Worm (Caenorhabditis elegans) whole organism, L1 larva: Measurements from ENCODE around the gene W07E6.5.

Experiments used
- C34B4.2 ChIP-seq: sonication (generic microtip); optimal IDR thresholded peaks from 2 replicates; lab custom pipeline; 2017; ENCODE audit warnings: mild to moderate bottlenecking, missing genetic modification characterization, missing compliant biosample characterization
- aha-1 ChIP-seq: fragments of 150-350 bp; optimal IDR thresholded peaks from 2 replicates; lab custom pipeline; 2014; ENCODE audit warnings: missing biosample characterization, missing genetic modification characterization
- blmp-1 ChIP-seq: fragments of 150-350 bp; optimal IDR thresholded peaks from 2 replicates; lab custom pipeline; 2014; ENCODE audit warnings: missing biosample characterization, missing genetic modification characterization
- ceh-8 ChIP-seq: fragments of 200-800 bp; sonication (Bioruptor generic); optimal IDR thresholded peaks from 2 replicates; lab custom pipeline; 2018; ENCODE audit warnings: mild to moderate bottlenecking, missing genetic modification characterization, moderate library complexity, missing compliant biosample characterization
- efl-1 ChIP-seq, 4 experiments: fragments of 150-350 bp; optimal IDR thresholded peaks in 3 of 4; peaks in 1 of 4; 1 replicate in 1 of 4; 2 replicates in 3 of 4; lab custom pipeline; 2014; ENCODE audit warnings: missing biosample characterization in 2 of 4, missing genetic modification characterization in 2 of 4, missing genetic modification reagents in 2 of 4
- efl-3 ChIP-seq: fragments of 200-800 bp; sonication (Bioruptor generic); optimal IDR thresholded peaks from 2 replicates; lab custom pipeline; 2018; ENCODE audit warnings: mild to moderate bottlenecking, missing genetic modification characterization, missing compliant biosample characterization
- egl-13 ChIP-seq: sonication (generic microtip); optimal IDR thresholded peaks from 2 replicates; lab custom pipeline; 2016; ENCODE audit warnings: missing genotype, missing genetic modification reagents, missing genetic modification characterization, missing compliant biosample characterization
- egl-27 ChIP-seq, 2 experiments: fragments of 150-350 bp in 1 of 2; sonication (generic microtip); optimal IDR thresholded peaks; 3 replicates each; lab custom pipeline; 2017 to 2018; ENCODE audit warnings: missing biosample characterization in 2 of 2, missing genetic modification characterization in 2 of 2, missing genetic modification reagents in 2 of 2
- elt-2 ChIP-seq: sonication (generic microtip); optimal IDR thresholded peaks from 2 replicates; lab custom pipeline; 2016; ENCODE audit warnings: missing genetic modification characterization, mild to moderate bottlenecking, inconsistent platforms, missing compliant biosample characterization, missing genetic modification reagents
- elt-3 ChIP-seq, 6 experiments: fragments of 150-350 bp in 1 of 6; sonication (generic microtip); optimal IDR thresholded peaks; 2 replicates each; lab custom pipeline; 2017 to 2018; ENCODE audit warnings: missing biosample characterization in 6 of 6, missing genetic modification characterization in 6 of 6, inconsistent platforms in 1 of 6
- fkh-10 ChIP-seq: sonication (generic microtip); optimal IDR thresholded peaks from 2 replicates; lab custom pipeline; 2017; ENCODE audit warnings: missing biosample characterization, missing genetic modification reagents, missing genetic modification characterization
- fkh-8 ChIP-seq: sonication (generic microtip); optimal IDR thresholded peaks from 2 replicates; lab custom pipeline; 2016; ENCODE audit warnings: mild to moderate bottlenecking, missing genetic modification characterization, missing compliant biosample characterization
- grh-1 ChIP-seq: fragments of 200-800 bp; sonication (Bioruptor generic); IDR thresholded peaks from 2 replicates; pipeline ENCODE4 v1.3.6; 2022; ENCODE audit warnings: missing genetic modification reagents, missing genetic modification characterization, missing compliant biosample characterization
- hlh-17 ChIP-seq: fragments of 200-800 bp; sonication (Bioruptor generic); optimal IDR thresholded peaks from 2 replicates; lab custom pipeline; 2018; ENCODE audit warnings: missing genetic modification characterization, mild to moderate bottlenecking, missing compliant biosample characterization, moderate library complexity, borderline replicate concordance
- hlh-4 ChIP-seq: sonication (generic microtip); optimal IDR thresholded peaks from 2 replicates; lab custom pipeline; 2016; ENCODE audit warnings: mild to moderate bottlenecking, missing genetic modification characterization, missing compliant biosample characterization
- hpl-2 ChIP-seq: fragments of 150-350 bp; optimal IDR thresholded peaks from 2 replicates; lab custom pipeline; 2014; ENCODE audit warnings: missing biosample characterization, missing genetic modification reagents, missing genetic modification characterization
- irx-1 ChIP-seq: sonication (generic microtip); optimal IDR thresholded peaks from 2 replicates; lab custom pipeline; 2016; ENCODE audit warnings: missing genetic modification characterization, missing compliant biosample characterization
- isw-1 ChIP-seq: fragments of 200-800 bp; sonication (Bioruptor generic); IDR thresholded peaks from 2 replicates; pipeline ENCODE4 v1.3.6; 2022; ENCODE audit warnings: missing genetic modification characterization, missing compliant biosample characterization
- lin-14 ChIP-seq: fragments of 200-800 bp; sonication (Bioruptor generic); optimal IDR thresholded peaks from 2 replicates; lab custom pipeline; 2018; ENCODE audit warnings: mild to moderate bottlenecking, missing genetic modification characterization, moderate library complexity, missing compliant biosample characterization
- lin-15B ChIP-seq: fragments of 150-350 bp; sonication (generic microtip); optimal IDR thresholded peaks from 3 replicates; lab custom pipeline; 2014; ENCODE audit warnings: missing biosample characterization, missing genetic modification characterization
- lin-35 ChIP-seq, 2 experiments: fragments of 150-350 bp; optimal IDR thresholded peaks; 2 replicates each; lab custom pipeline; 2014; ENCODE audit warnings: missing biosample characterization in 2 of 2, missing genetic modification characterization in 2 of 2, missing genetic modification reagents in 2 of 2
- lin-39 ChIP-seq: fragments of 150-350 bp; optimal IDR thresholded peaks from 2 replicates; lab custom pipeline; 2014; ENCODE audit warnings: missing biosample characterization, missing genetic modification reagents, missing genetic modification characterization
- lir-3 ChIP-seq: sonication (generic microtip); optimal IDR thresholded peaks from 2 replicates; lab custom pipeline; 2016; ENCODE audit warnings: mild to moderate bottlenecking, missing genetic modification characterization, moderate library complexity, missing compliant biosample characterization; ENCODE audit not compliant: poor library complexity
- mab-9 ChIP-seq: fragments of 200-800 bp; sonication (Bioruptor generic); IDR thresholded peaks from 2 replicates; pipeline ENCODE4 v1.3.6; 2022; ENCODE audit warnings: missing genetic modification reagents, missing genetic modification characterization, missing compliant biosample characterization
- mdl-1 ChIP-seq, 2 experiments: fragments of 150-350 bp; optimal IDR thresholded peaks; 2 replicates each; lab custom pipeline; 2014 to 2017; ENCODE audit warnings: missing biosample characterization in 2 of 2, missing genetic modification characterization in 2 of 2, inconsistent platforms in 1 of 2
- nhr-11 ChIP-seq: fragments of 150-350 bp; optimal IDR thresholded peaks from 2 replicates; lab custom pipeline; 2014; ENCODE audit warnings: missing biosample characterization, missing genetic modification characterization
- nhr-12 ChIP-seq: sonication (generic microtip); optimal IDR thresholded peaks from 2 replicates; lab custom pipeline; 2017; ENCODE audit warnings: missing biosample characterization, missing genetic modification characterization
- nhr-20 ChIP-seq: sonication (generic microtip); optimal IDR thresholded peaks from 2 replicates; lab custom pipeline; 2016; ENCODE audit warnings: mild to moderate bottlenecking, missing genetic modification characterization, missing compliant biosample characterization
- nhr-47 ChIP-seq: sonication (generic microtip); optimal IDR thresholded peaks from 2 replicates; lab custom pipeline; 2016; ENCODE audit warnings: mild to moderate bottlenecking, missing genetic modification characterization, moderate library complexity, missing compliant biosample characterization
- nhr-90 ChIP-seq: sonication (generic microtip); optimal IDR thresholded peaks from 2 replicates; lab custom pipeline; 2016; ENCODE audit warnings: mild to moderate bottlenecking, missing genetic modification characterization, missing compliant biosample characterization; ENCODE audit not compliant: poor library complexity
- pag-3 ChIP-seq: sonication (generic microtip); optimal IDR thresholded peaks from 2 replicates; lab custom pipeline; 2017; ENCODE audit warnings: missing genetic modification characterization, mild to moderate bottlenecking, missing compliant biosample characterization, antibody characterized with exemption, borderline replicate concordance; ENCODE audit not compliant: insufficient read depth
- pax-3 ChIP-seq: fragments of 200-800 bp; sonication (Bioruptor generic); optimal IDR thresholded peaks from 2 replicates; lab custom pipeline; 2018; ENCODE audit warnings: mild to moderate bottlenecking, missing genetic modification characterization, moderate library complexity, missing compliant biosample characterization
- skn-1 ChIP-seq: fragments of 150-350 bp; optimal IDR thresholded peaks from 2 replicates; lab custom pipeline; 2014; ENCODE audit warnings: missing biosample characterization, missing genetic modification characterization
- snpc-4 ChIP-seq: fragments of 150-350 bp; optimal IDR thresholded peaks from 2 replicates; lab custom pipeline; 2014; ENCODE audit warnings: missing biosample characterization, missing genetic modification characterization
- snu-23 ChIP-seq: sonication (generic microtip); optimal IDR thresholded peaks from 2 replicates; lab custom pipeline; 2016; ENCODE audit warnings: missing genetic modification characterization, missing compliant biosample characterization
- sptf-1 ChIP-seq: fragments of 150-350 bp; optimal IDR thresholded peaks from 2 replicates; lab custom pipeline; 2014; ENCODE audit warnings: missing biosample characterization, missing genetic modification characterization
- sup-37 ChIP-seq: fragments of 200-800 bp; sonication (Bioruptor generic); optimal IDR thresholded peaks from 2 replicates; lab custom pipeline; 2018; ENCODE audit warnings: mild to moderate bottlenecking, missing genetic modification characterization, missing compliant biosample characterization
- tbx-2 ChIP-seq: sonication (generic microtip); optimal IDR thresholded peaks from 2 replicates; lab custom pipeline; 2016; ENCODE audit warnings: missing genetic modification characterization, missing compliant biosample characterization
- tlp-1 ChIP-seq: fragments of 150-350 bp; optimal IDR thresholded peaks from 2 replicates; lab custom pipeline; 2014; ENCODE audit warnings: missing biosample characterization, missing genetic modification characterization
- unc-130 ChIP-seq: fragments of 150-350 bp; optimal IDR thresholded peaks from 2 replicates; lab custom pipeline; 2017; ENCODE audit warnings: missing biosample characterization, missing genetic modification characterization, inconsistent platforms
- unc-30 ChIP-seq: sonication (generic microtip); optimal IDR thresholded peaks from 2 replicates; lab custom pipeline; 2017; ENCODE audit warnings: missing biosample characterization, missing genetic modification characterization
- unc-62 ChIP-seq: fragments of 150-350 bp; optimal IDR thresholded peaks from 2 replicates; lab custom pipeline; 2014; ENCODE audit warnings: missing biosample characterization, missing genetic modification reagents, missing genetic modification characterization
- unc-86 ChIP-seq: sonication (generic microtip); optimal IDR thresholded peaks from 2 replicates; lab custom pipeline; 2016; ENCODE audit warnings: missing genetic modification characterization, missing compliant biosample characterization
- unc-98 ChIP-seq: fragments of 200-800 bp; sonication (Bioruptor generic); IDR thresholded peaks from 2 replicates; pipeline ENCODE4 v1.3.6; 2022; ENCODE audit warnings: missing genetic modification characterization, missing compliant biosample characterization
- xbp-1 ChIP-seq: sonication (generic microtip); optimal IDR thresholded peaks from 2 replicates; lab custom pipeline; 2016; ENCODE audit warnings: missing genetic modification characterization, missing compliant biosample characterization
- zag-1 ChIP-seq: fragments of 150-350 bp; optimal IDR thresholded peaks from 2 replicates; lab custom pipeline; 2014; ENCODE audit warnings: missing biosample characterization, missing genetic modification characterization
- ztf-11 ChIP-seq, 2 experiments: sonication (generic microtip); optimal IDR thresholded peaks; 2 replicates each; lab custom pipeline; 2016 to 2017; ENCODE audit warnings: missing genetic modification characterization in 2 of 2, missing biosample characterization in 1 of 2, missing compliant biosample characterization in 1 of 2

The W07E6.5 gene

ce11 chrII:506069-506468, 32.8 kb downstream of the W07E6.5 start (continued):
- TF ChIP-seq nhr-90 (tag; lab: Kevin White, UChicago): peak; percentile 84
- TF ChIP-seq efl-1 (optimal IDR thresholded peaks at IDR 0.05; lab: Kevin White, UChicago): peak; percentile 86 to 91
- peak; percentile 62 to 98 for TF ChIP-seq efl-1 (GFP tag; optimal IDR thresholded peaks at IDR 0.05 in 1 of 2; lab: Kevin White, UChicago)
- peak; percentile 35 for TF ChIP-seq hpl-2 (GFP tag; lab: Kevin White, UChicago)
- peak; percentile 54 for TF ChIP-seq pax-3 (tag; lab: Kevin White, UChicago)
- TF ChIP-seq efl-3 (GFP tag; lab: Kevin White, UChicago): no peak
- TF ChIP-seq egl-27 (tag; optimal IDR thresholded peaks at IDR 0.05; lab: Kevin White, UChicago): no peak
- no peak for TF ChIP-seq unc-130 (tag; lab: Kevin White, UChicago)
- peak; percentile 44 for TF ChIP-seq nhr-11 (tag; lab: Kevin White, UChicago)
- TF ChIP-seq hlh-17 (GFP tag; lab: Kevin White, UChicago): no peak
- peak; percentile 64 for TF ChIP-seq unc-86 (tag; lab: Kevin White, UChicago)
- peak; percentile 69 for TF ChIP-seq xbp-1 (tag; lab: Kevin White, UChicago)
- TF ChIP-seq lin-39 (tag; lab: Kevin White, UChicago): peak; percentile 46
- peak; percentile 55; the same call in 1 of the 2 replicates for TF ChIP-seq mab-9
- TF ChIP-seq hlh-4 (tag; lab: Kevin White, UChicago): no peak
- peak; percentile 64 to 84 for TF ChIP-seq lin-35 (GFP tag; optimal IDR thresholded peaks at IDR 0.05; lab: Kevin White, UChicago)
- TF ChIP-seq nhr-20 (tag; lab: Kevin White, UChicago): peak; percentile 76
- TF ChIP-seq sup-37 (GFP tag; lab: Kevin White, UChicago): peak; percentile 47
- TF ChIP-seq tlp-1 (tag; lab: Kevin White, UChicago): no peak
- no peak for TF ChIP-seq unc-30
- peak; percentile 81 for TF ChIP-seq tbx-2 (tag; lab: Kevin White, UChicago)
- peak; percentile 57 for TF ChIP-seq elt-2
- TF ChIP-seq snu-23 (GFP tag; lab: Kevin White, UChicago): peak; percentile 79
- TF ChIP-seq snpc-4: no peak
- no peak for TF ChIP-seq aha-1 (tag; lab: Kevin White, UChicago)
- peak; percentile 53 for TF ChIP-seq irx-1
- peak; percentile 47 for TF ChIP-seq fkh-8 (tag; lab: Kevin White, UChicago)
- TF ChIP-seq pag-3: no peak
- TF ChIP-seq lir-3 (tag; lab: Kevin White, UChicago): peak; percentile 65
- TF ChIP-seq ceh-8 (GFP tag; lab: Kevin White, UChicago): peak; percentile 46
- peak; percentile 64 for TF ChIP-seq lin-14 (GFP tag; lab: Kevin White, UChicago)
- TF ChIP-seq nhr-47: peak; percentile 88
- no peak for TF ChIP-seq C34B4.2
- TF ChIP-seq isw-1 (GFP tag; lab: Robert Waterston, UW): peak; percentile 54
- peak; percentile 73 for TF ChIP-seq grh-1
- TF ChIP-seq mdl-1 (tag; optimal IDR thresholded peaks at IDR 0.05; lab: Kevin White, UChicago): peak in 1 of 2 experiments; percentile 59
- no peak for TF ChIP-seq nhr-12 (tag; lab: Kevin White, UChicago)
- TF ChIP-seq, all 84 proteins: peak for 44

ce11 chrII:508603-509002, 35.3 kb downstream of the W07E6.5 start:
- no peak for TF ChIP-seq aha-1 (tag; lab: Kevin White, UChicago)
- TF ChIP-seq blmp-1: no peak
- no peak for TF ChIP-seq lin-15B (tag; lab: Kevin White, UChicago)
- TF ChIP-seq unc-62 (GFP tag; lab: Kevin White, UChicago): no peak
- no peak for TF ChIP-seq mdl-1 (tag; optimal IDR thresholded peaks at IDR 0.05; lab: Kevin White, UChicago)
- no peak for TF ChIP-seq unc-98 (GFP tag; lab: Robert Waterston, UW)
- TF ChIP-seq zag-1: no peak
- TF ChIP-seq sptf-1 (tag; lab: Kevin White, UChicago): no peak
- TF ChIP-seq hlh-4 (tag; lab: Kevin White, UChicago): no peak
- no peak for TF ChIP-seq skn-1 (tag; lab: Kevin White, UChicago)
- TF ChIP-seq ztf-11 (tag; optimal IDR thresholded peaks at IDR 0.05; lab: Kevin White, UChicago): no peak
- TF ChIP-seq egl-13 (tag; lab: Kevin White, UChicago): no peak
- no peak for TF ChIP-seq fkh-10 (GFP tag; lab: Kevin White, UChicago)
- no peak for TF ChIP-seq elt-3 (tag; optimal IDR thresholded peaks at IDR 0.05; lab: Kevin White, UChicago)
